Worm (Caenorhabditis elegans): ENCODE measurements around the gene ZK666.4.

ZK666.4 gene

DNA sequence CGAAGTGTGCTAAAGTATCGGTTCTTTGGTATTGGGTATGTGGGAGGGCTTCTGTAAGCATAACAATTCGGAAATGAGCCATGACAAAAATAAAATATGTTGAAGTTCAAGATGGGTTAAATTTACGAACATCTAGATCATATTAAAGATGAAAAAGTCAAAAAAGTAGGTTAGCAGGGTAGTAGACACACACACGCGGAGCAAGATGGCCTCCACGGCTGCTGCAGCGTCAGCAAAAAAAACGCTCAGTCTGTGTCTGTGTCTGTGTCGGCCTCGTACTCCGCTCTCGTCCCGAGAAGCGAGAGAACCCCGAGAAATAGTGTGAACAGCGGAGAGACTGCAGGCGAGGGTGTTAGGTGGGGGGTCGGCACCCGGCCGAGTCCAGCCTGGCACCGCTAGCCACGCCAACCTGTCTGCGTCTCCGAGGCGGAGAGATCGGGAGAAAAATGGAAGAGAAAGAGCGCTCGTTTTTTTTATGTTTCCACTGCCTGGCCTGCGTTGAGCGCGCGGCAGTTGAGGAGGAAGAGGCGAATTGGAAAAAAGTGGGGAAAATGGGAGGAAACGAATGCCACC, 25.5 kb downstream of the ZK666.4 start, which contains the start of gene myrf-1 (continued):
- no peak for TF ChIP-seq nhr-76 (tag; optimal IDR thresholded peaks at IDR 0.05)
- TF ChIP-seq aha-1 (tag; optimal IDR thresholded peaks at IDR 0.05) = peak; percentile 21
- TF ChIP-seq grh-1 (GFP tag; IDR thresholded peaks at IDR 0.05) = peak; percentile 64
- TF ChIP-seq nhr-90 (tag; optimal IDR thresholded peaks at IDR 0.05; ENCODE audit: poor library complexity) = peak; percentile 73
- TF ChIP-seq ceh-90 (tag; optimal IDR thresholded peaks at IDR 0.05) = no peak
- no peak for TF ChIP-seq sup-37 (GFP tag; optimal IDR thresholded peaks at IDR 0.05)
- TF ChIP-seq skn-1 (tag; optimal IDR thresholded peaks at IDR 0.05) = peak; percentile 77
- TF ChIP-seq unc-86 (tag; optimal IDR thresholded peaks at IDR 0.05) = peak; percentile 73
- TF ChIP-seq egl-13 (tag; optimal IDR thresholded peaks at IDR 0.05) = peak; percentile 84
- TF ChIP-seq snu-23 (GFP tag; optimal IDR thresholded peaks at IDR 0.05) = peak; percentile 88
- no peak for TF ChIP-seq sptf-1 (tag; optimal IDR thresholded peaks at IDR 0.05)
- TF ChIP-seq nhr-237 (tag; optimal IDR thresholded peaks at IDR 0.05) = peak; percentile 51
- TF ChIP-seq lin-13 (GFP tag; optimal IDR thresholded peaks at IDR 0.05) = peak; percentile 52
- peak; percentile 99 for TF ChIP-seq nhr-85 (tag)
- peak; percentile 65 for TF ChIP-seq C16A3.4 (tag; optimal IDR thresholded peaks at IDR 0.05)
- TF ChIP-seq isw-1 (GFP tag; IDR thresholded peaks at IDR 0.05) = peak; percentile 66
- peak; percentile 10 for TF ChIP-seq mef-2 (tag; optimal IDR thresholded peaks at IDR 0.05)
- TF ChIP-seq swsn-7 (tag; optimal IDR thresholded peaks at IDR 0.05) = peak; percentile 89
- peak; percentile 54 for TF ChIP-seq sox-4 (tag; optimal IDR thresholded peaks at IDR 0.05)
- no peak for TF ChIP-seq unc-62 (GFP tag; optimal IDR thresholded peaks at IDR 0.05)
- peak; percentile 84 for TF ChIP-seq nhr-11 (tag; optimal IDR thresholded peaks at IDR 0.05)
- peak; percentile 70 for TF ChIP-seq unc-130 (tag; optimal IDR thresholded peaks at IDR 0.05)
- peak; percentile 53; the same call in 1 of the 2 replicates for TF ChIP-seq mab-9 (GFP tag; IDR thresholded peaks at IDR 0.05)
- TF ChIP-seq egl-27 (tag; optimal IDR thresholded peaks at IDR 0.05) = peak; percentile 32 to 41
- peak; percentile 49 to 91 (median 53) for TF ChIP-seq ceh-82 (tag; optimal IDR thresholded peaks at IDR 0.05)
- TF ChIP-seq lin-14 (GFP tag; optimal IDR thresholded peaks at IDR 0.05) = peak; percentile 97
- TF ChIP-seq nhr-84 (tag; optimal IDR thresholded peaks at IDR 0.05) = no peak
- TF ChIP-seq fkh-8 (tag; optimal IDR thresholded peaks at IDR 0.05) = peak; percentile 90
- peak; percentile 73 for TF ChIP-seq blmp-1 (tag; optimal IDR thresholded peaks at IDR 0.05)
- peak; percentile 36 for TF ChIP-seq zip-4 (GFP tag; optimal IDR thresholded peaks at IDR 0.05)
- TF ChIP-seq lsy-2 (tag; optimal IDR thresholded peaks at IDR 0.05) = peak; percentile 68 to 76
- TF ChIP-seq nhr-47 (tag; optimal IDR thresholded peaks at IDR 0.05) = peak; percentile 85
- TF ChIP-seq ama-1 (optimal IDR thresholded peaks at IDR 0.05) = no peak
- TF ChIP-seq F16B12.6 (tag; optimal IDR thresholded peaks at IDR 0.05) = peak; percentile 13
- no peak for TF ChIP-seq ets-5 (GFP tag; IDR thresholded peaks at IDR 0.05)
- TF ChIP-seq ztf-11 (tag; optimal IDR thresholded peaks at IDR 0.05) = peak in 1 of 2 experiments; percentile 75
- TF ChIP-seq pax-3 (tag; optimal IDR thresholded peaks at IDR 0.05) = peak; percentile 37
- TF ChIP-seq tbx-2 (tag; optimal IDR thresholded peaks at IDR 0.05) = peak; percentile 85
- TF ChIP-seq nhr-19 (GFP tag; conservative IDR thresholded peaks at IDR 0.05) = peak; percentile 80
- TF ChIP-seq aly-2 (tag; optimal IDR thresholded peaks at IDR 0.05) = no peak
- TF ChIP-seq ceh-63 (GFP tag; optimal IDR thresholded peaks at IDR 0.05) = no peak
- TF ChIP-seq ztf-4 (tag; optimal IDR thresholded peaks at IDR 0.05) = peak; percentile 80
- no peak for TF ChIP-seq alr-1 (tag; optimal IDR thresholded peaks at IDR 0.05; ENCODE audit: borderline replicate concordance)
- peak; percentile 66 for TF ChIP-seq elt-2 (tag; optimal IDR thresholded peaks at IDR 0.05)

DNA sequence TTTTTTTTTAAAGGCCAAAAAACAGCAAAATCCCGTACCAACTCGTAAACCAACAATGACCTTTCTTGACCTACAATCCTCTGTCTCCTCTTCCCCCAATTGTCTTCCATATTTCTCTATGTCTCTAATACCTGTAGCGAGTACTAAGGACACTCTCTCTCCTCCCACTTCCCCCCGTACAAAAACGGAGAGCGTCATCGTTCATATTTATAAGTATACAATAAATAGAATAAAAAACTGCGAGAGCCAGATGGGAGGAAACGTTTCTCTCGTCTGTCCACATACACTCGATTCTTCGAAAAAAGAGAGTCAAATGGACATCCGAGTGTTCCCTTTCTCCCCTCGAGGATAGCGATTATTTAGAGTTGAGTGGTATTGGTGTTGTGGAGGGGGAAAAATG, 27.7 kb downstream of the ZK666.4 start:
- no peak for TF ChIP-seq fkh-10 (GFP tag; optimal IDR thresholded peaks at IDR 0.05)
- TF ChIP-seq mep-1 (tag; optimal IDR thresholded peaks at IDR 0.05) = peak; percentile 40
- TF ChIP-seq skn-1 (tag; optimal IDR thresholded peaks at IDR 0.05) = no peak
- no peak for TF ChIP-seq C04F5.9 (tag; optimal IDR thresholded peaks at IDR 0.05)
- peak; percentile 57 for TF ChIP-seq lin-14 (GFP tag; optimal IDR thresholded peaks at IDR 0.05)
- no peak for TF ChIP-seq C16A3.4 (tag; optimal IDR thresholded peaks at IDR 0.05)
- TF ChIP-seq nhr-71 (tag; optimal IDR thresholded peaks at IDR 0.05) = peak; percentile 23
- no peak for TF ChIP-seq aha-1 (tag; optimal IDR thresholded peaks at IDR 0.05)
- peak in 1 of 2 experiments; percentile 19 for TF ChIP-seq lsy-2 (tag; optimal IDR thresholded peaks at IDR 0.05)
- no peak for TF ChIP-seq snu-23 (GFP tag; optimal IDR thresholded peaks at IDR 0.05)
- TF ChIP-seq C34B4.2 (tag; optimal IDR thresholded peaks at IDR 0.05) = no peak
- TF ChIP-seq hpl-2 (GFP tag; optimal IDR thresholded peaks at IDR 0.05) = no peak
- peak; percentile 28 for TF ChIP-seq nhr-77 (tag; optimal IDR thresholded peaks at IDR 0.05)
- no peak for TF ChIP-seq ceh-8 (GFP tag; optimal IDR thresholded peaks at IDR 0.05)
- no peak for TF ChIP-seq unc-30 (tag; optimal IDR thresholded peaks at IDR 0.05)
- no peak for TF ChIP-seq mab-9 (GFP tag; IDR thresholded peaks at IDR 0.05)
- no peak for TF ChIP-seq grh-1 (GFP tag; IDR thresholded peaks at IDR 0.05)
- TF ChIP-seq sup-37 (GFP tag; optimal IDR thresholded peaks at IDR 0.05) = no peak
- TF ChIP-seq fkh-4 (tag; optimal IDR thresholded peaks at IDR 0.05; ENCODE audit: borderline replicate concordance) = no peak
